Fruit fly (Drosophila melanogaster): ENCODE results near the gene Las.

Las gene

DNA sequence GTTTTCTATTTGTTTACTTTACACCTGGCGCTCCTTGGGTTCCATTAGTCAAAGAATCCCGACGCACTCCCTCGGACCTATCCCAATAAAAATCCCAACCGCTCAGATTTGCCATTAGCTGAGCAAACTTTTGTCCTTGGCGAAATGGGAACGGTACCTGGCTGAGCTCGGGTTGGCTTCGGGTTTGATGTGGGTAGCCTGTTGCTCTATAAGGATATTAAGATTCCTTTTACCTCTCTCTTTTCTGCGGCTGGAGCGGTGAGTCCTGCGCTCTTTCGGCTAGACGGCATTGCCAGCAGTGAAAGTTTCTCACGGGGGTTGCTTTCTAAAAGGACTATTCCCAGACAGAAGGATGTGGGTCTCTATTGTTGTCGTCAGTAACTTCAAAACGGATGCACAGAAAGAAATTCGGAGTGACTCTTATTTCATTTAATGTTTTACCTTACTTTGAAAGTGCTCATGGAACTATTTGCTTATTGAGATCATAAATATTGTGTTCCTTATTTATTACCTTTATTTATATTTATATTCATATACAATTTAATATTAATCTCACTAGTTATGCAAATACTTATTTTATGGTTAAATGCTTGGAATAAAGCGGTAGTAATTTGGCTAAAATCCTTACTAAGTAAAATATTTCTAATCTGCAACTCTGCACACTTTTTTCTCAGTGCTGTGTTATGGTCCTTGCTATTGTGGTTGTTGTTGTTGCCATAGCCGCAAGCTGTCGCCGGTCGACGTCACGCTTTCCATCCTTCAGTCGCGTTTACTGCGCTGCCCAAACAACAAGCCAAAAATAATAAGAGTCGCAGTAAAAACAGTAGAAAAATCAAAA, 9.7 kb upstream of the Las start, which contains the start of gene CG5910 (continued):
- TF ChIP-seq CG1603 (tag; optimal IDR thresholded peaks at IDR 0.05) (peak; percentile 45), seq (GFP tag; IDR thresholded peaks at IDR 0.05) (peak; percentile 79), E2f2 (GFP tag; IDR thresholded peaks at IDR 0.05) (peak; percentile 37; the same call in 1 of the 2 replicates), pho (GFP tag; optimal IDR thresholded peaks at IDR 0.05) (peak; percentile 13), HmgZ (tag; optimal IDR thresholded peaks at IDR 0.05) (peak; percentile 87), CG10209 (GFP tag; optimal IDR thresholded peaks at IDR 0.05) (peak; percentile 89), slou (GFP tag; optimal IDR thresholded peaks at IDR 0.05) (peak; percentile 78), CG3163 (GFP tag; optimal IDR thresholded peaks at IDR 0.05) (peak; percentile 39), nerfin-1 (tag; optimal IDR thresholded peaks at IDR 0.05) (peak; percentile 87), CG3407 (GFP tag; optimal IDR thresholded peaks at IDR 0.05) (peak; percentile 78), CG33213 (GFP tag; optimal IDR thresholded peaks at IDR 0.05) (no peak), lab (GFP tag; optimal IDR thresholded peaks at IDR 0.05) (no peak), CG2712 (tag; optimal IDR thresholded peaks at IDR 0.05) (peak; percentile 95), ssp (GFP tag; IDR thresholded peaks at IDR 0.05) (peak; percentile 72), Trl (optimal IDR thresholded peaks at IDR 0.05) (peak; percentile 31 to 44), Trl (GFP tag; optimal IDR thresholded peaks at IDR 0.05) (no peak), CG18476 (GFP tag; optimal IDR thresholded peaks at IDR 0.05) (peak; percentile 66), tll (GFP tag; optimal IDR thresholded peaks at IDR 0.05) (no peak), CG1832 (GFP tag; optimal IDR thresholded peaks at IDR 0.05) (no peak), CG7987 (GFP tag; optimal IDR thresholded peaks at IDR 0.05) (peak; percentile 56), zfh1 (GFP tag; IDR thresholded peaks at IDR 0.05) (peak; percentile 70), Ets97D (GFP tag; optimal IDR thresholded peaks at IDR 0.05) (no peak), HLHmδ (GFP tag; optimal IDR thresholded peaks at IDR 0.05) (no peak), CG7963 (GFP tag; IDR thresholded peaks at IDR 0.05; ENCODE audit: partially characterized antibody) (no peak), CG9797 (GFP tag; optimal IDR thresholded peaks at IDR 0.05) (no peak), Spps (tag; optimal IDR thresholded peaks at IDR 0.05) (peak; percentile 78), Hand (GFP tag; optimal IDR thresholded peaks at IDR 0.05) (peak; percentile 90), Sry-δ (GFP tag; optimal IDR thresholded peaks at IDR 0.05) (no peak), sqz (GFP tag; optimal IDR thresholded peaks at IDR 0.05) (no peak), CG12236 (GFP tag; optimal IDR thresholded peaks at IDR 0.05) (no peak), CG9876 (GFP tag; optimal IDR thresholded peaks at IDR 0.05) (no peak), cg (GFP tag; optimal IDR thresholded peaks at IDR 0.05) (no peak), CG7556 (GFP tag; optimal IDR thresholded peaks at IDR 0.05) (peak; percentile 96), Camta (GFP tag; optimal IDR thresholded peaks at IDR 0.05) (no peak), CG10543 (GFP tag; optimal IDR thresholded peaks at IDR 0.05) (peak; percentile 86), Usf (GFP tag; optimal IDR thresholded peaks at IDR 0.05) (peak; percentile 70), CG11398 (GFP tag; optimal IDR thresholded peaks at IDR 0.05) (no peak), kah (GFP tag; optimal IDR thresholded peaks at IDR 0.05) (peak; percentile 69), stwl (tag; optimal IDR thresholded peaks at IDR 0.05) (no peak), CG11085 (GFP tag; IDR thresholded peaks at IDR 0.05) (peak; percentile 64), CG7372 (GFP tag; IDR thresholded peaks at IDR 0.05) (peak; percentile 53; the same call in 1 of the 2 replicates), dan (GFP tag; IDR thresholded peaks at IDR 0.05) (no peak), CG6175 (GFP tag; IDR thresholded peaks at IDR 0.05) (no peak), HmgD (GFP tag; optimal IDR thresholded peaks at IDR 0.05) (no peak), dysf (GFP tag; IDR thresholded peaks at IDR 0.05) (peak; percentile 89), Lhr (GFP tag; optimal IDR thresholded peaks at IDR 0.05) (peak; percentile 48), Aef1 (GFP tag; IDR thresholded peaks at IDR 0.05) (peak; percentile 74), Vsx1 (GFP tag; optimal IDR thresholded peaks at IDR 0.05) (no peak), CG8944 (GFP tag; optimal IDR thresholded peaks at IDR 0.05) (no peak)

Data from whole organism, embryonic.